Worm (Caenorhabditis elegans) whole organism, L4/young adult: ENCODE data around the gene srh-44.
A peak's percentile ranks its signal among the peaks of the same experiment; 100 is the strongest.

ENCODE experiments used
- W03F9.2 ChIP-seq: fragments of 150-350 bp; optimal IDR thresholded peaks from 2 replicates; lab custom pipeline; 2014; ENCODE audit warnings: missing biosample characterization, missing genetic modification characterization
- dao-5 ChIP-seq: sonication (generic microtip); optimal IDR thresholded peaks from 2 replicates; lab custom pipeline; 2016; ENCODE audit warnings: missing genotype, missing genetic modification characterization, moderate library complexity, missing compliant biosample characterization
- him-1 ChIP-seq: sonication (generic microtip); optimal IDR thresholded peaks from 2 replicates; lab custom pipeline; 2016; ENCODE audit warnings: missing genotype, missing genetic modification reagents, missing genetic modification characterization, missing compliant biosample characterization

Gene srh-44

DNA sequence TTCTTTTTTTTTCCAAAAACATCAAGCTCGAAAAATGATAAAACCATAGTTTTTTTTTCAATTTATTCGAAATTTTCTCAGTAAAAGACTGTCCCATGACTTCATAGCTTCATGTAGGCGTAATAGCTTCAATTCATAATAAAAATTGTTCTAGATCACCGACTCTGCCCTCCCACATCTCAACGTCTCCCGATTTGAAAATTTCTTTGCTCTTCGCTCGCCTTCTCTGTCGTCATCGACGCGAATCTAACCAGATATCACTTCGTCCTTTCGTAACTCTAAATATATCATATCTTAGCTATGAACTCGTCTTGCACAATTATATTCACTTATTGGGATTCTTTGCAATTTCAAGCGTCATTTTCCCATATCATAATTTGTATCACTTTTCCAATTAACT is at the start of gene srh-44:
TSS of gene srh-44 (plus strand) at position 301 of the 400 bp plus-strand sequence.
- TF ChIP-seq him-1 (tag; lab: Kevin White, UChicago): no peak
- no peak for TF ChIP-seq W03F9.2 (tag; lab: Kevin White, UChicago)
- TF ChIP-seq dao-5: no peak

DNA sequence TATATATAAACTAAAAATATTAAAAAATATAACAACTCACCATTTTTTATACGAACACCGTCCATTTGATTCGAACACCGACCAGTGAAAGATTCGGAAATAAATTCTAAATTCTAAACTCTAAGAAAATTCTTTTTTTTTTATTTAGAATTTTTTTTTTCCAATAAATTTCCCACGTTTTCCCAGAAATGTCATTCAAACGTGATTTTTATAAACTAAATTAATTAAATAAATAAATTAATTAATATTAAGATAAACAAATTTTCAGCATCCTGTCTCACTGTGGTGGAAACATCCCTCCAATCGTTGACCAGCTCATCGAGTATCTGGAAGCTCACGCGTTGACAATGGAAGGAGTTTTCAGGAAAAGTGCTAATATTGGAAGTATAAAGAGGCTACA is 47.3 kb upstream of the srh-44 start, which contains the start of gene klp-17:
TSS of gene klp-17 (minus strand) at position 101 of the 400 bp plus-strand sequence.
- TF ChIP-seq him-1 (tag; lab: Kevin White, UChicago): no peak
- TF ChIP-seq W03F9.2 (tag; lab: Kevin White, UChicago): no peak

DNA sequence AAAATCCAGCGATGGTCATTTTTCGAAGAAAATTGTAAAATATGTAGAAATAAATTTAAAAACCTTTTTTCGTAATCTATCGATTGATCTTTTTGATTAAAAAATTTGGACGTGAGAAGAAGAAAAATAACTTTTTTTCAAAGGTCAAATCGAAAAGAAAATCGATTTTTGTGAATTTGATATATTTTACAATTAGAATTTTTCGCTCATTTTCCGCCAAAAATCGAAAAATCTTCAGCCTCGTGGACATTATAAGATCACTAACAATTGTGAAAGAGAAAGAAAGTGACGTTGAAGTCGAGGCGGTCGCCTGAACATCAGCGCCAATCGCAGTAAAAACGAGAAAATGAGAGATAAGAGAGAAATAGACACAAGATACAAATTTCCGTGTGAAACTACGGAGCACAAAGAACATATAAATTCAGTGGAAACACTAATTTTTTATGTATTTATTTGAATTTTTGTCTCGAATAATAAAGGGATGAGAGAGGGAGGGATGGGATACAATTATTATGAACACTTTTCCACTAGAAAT is 45.2 kb upstream of the srh-44 start, which contains the start of gene cisd-1:
TSS of gene cisd-1 (minus strand) at position 51 of the 535 bp plus-strand sequence.
- no peak for TF ChIP-seq W03F9.2 (tag; lab: Kevin White, UChicago)
- TF ChIP-seq him-1 (tag; lab: Kevin White, UChicago): no peak
- no peak for TF ChIP-seq dao-5

DNA sequence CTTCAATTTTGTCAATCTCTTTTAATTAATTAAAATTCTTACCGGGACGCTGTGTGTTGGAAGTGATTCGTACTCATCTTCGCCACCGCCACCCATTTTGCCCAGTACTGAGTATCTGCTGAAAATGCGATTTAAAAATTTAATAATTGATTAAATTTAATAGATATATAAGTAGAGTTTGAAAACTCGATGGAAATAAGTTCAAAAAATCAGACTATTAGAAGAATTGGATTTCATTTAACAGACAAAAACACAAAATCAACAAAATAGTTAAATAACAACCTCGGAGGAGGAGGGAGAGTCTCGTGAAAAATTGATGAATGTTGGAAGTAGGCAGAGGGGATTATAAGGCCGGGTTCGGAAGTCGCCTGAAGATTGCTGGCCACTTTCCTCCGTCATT is 43.0 kb upstream of the srh-44 start, which contains the start of gene mfn-1:
TSS of gene mfn-1 (minus strand) at position 101 of the 400 bp plus-strand sequence.
- TF ChIP-seq W03F9.2 (tag; lab: Kevin White, UChicago): no peak

DNA sequence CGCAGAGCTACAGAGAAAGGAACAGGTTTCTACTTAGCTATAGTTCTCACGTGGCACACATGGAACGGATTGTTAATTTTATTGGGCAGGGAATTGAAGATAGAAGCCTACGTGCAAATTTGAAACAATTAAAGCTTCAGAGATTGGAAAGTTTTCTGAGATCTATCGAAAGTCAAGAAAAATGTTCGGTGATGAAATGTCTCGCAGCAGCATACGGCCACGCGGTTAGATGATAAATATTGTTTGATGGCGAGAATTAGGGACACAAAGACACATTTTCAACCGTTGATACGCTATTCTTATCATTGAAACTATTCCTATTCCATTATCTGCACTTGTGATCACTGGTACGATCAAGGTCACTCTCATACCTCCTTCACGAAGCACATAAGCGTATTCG is 42.3 kb upstream of the srh-44 start:
- TF ChIP-seq him-1 (tag; lab: Kevin White, UChicago): no peak
- TF ChIP-seq dao-5: no peak
- no peak for TF ChIP-seq W03F9.2 (tag; lab: Kevin White, UChicago)

DNA sequence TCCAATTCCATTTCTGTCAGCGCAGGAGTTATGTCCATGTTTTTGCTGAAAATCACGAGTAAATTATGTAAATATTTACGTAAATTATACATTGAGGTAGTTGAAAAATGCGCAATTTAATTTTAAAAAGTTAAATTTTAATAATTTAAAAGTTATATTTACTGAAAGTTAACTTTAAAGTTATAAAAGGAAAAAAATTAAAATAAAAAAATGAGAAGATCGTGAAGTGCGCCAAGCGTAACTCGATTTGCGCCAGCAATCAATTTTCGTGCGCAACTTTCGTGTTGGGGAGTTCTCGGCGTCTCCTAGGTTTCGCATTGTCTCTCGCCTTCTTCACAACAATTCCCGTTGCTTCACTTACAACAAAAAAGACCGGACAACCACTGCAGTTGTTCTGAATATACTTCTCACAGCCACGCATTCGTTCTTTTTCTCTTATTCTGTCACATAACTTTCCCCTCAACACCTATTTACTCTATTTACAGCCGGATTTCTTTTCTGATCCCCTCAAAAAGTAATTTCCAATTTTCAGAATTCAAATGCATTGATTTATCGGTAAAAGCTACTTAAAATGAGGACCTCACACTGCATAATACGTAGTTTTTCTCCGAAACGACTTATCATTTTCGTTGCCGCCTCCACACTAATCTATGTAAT is 41.2 kb upstream of the srh-44 start, which contains the start of the genes metl-1 and W02B12.11:
TSS of gene metl-1 (minus strand) at position 51 of the 657 bp plus-strand sequence.
TSS of gene W02B12.11 (plus strand) at position 337 of the 657 bp plus-strand sequence.
- peak; percentile 38 for TF ChIP-seq him-1 (tag; lab: Kevin White, UChicago)
- TF ChIP-seq dao-5: no peak
- TF ChIP-seq W03F9.2 (tag; lab: Kevin White, UChicago): peak; percentile 85

DNA sequence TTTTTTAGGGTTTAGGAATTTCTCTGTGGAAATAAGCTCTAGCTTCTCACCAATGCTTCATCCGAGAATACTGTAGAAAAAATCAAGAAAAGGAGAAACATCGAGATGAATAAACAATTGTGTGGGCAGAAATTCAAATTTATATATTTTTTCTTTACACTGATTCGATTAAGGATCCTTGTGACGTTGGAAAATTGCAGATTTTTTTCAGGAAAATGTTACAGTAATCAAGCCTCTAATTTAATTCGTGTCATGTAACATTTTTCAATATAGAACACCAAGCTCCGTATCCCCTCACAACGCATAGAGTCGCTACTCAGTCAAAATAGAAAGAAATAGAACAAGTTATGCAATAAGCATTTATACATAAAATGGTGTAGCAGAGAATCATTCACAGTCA is 38.5 kb upstream of the srh-44 start, which contains the start of gene W02B12.16:
TSS of gene W02B12.16 (minus strand) at position 101 of the 400 bp plus-strand sequence.
- no peak for TF ChIP-seq dao-5
- no peak for TF ChIP-seq him-1 (tag; lab: Kevin White, UChicago)
- no peak for TF ChIP-seq W03F9.2 (tag; lab: Kevin White, UChicago)

DNA sequence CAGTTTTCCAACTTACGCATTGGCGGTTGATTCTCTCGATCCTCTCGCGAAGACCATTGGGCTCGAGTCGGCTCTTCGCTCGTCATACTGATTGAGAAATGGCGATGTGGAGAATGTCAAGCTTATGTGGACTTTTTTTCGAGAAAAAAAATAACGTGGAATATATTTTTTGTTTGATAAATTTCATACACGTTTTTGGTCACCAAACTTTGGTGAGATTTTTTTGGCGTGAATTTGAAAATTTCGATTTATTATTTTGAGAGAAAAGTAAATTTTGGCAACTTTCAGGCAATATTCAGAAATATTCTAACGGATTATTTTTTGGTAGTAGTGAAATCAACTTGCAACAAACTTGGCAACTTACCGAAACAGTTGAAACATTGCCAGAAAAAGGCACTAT is 35.8 kb upstream of the srh-44 start, which contains the start of gene W02B12.12:
TSS of gene W02B12.12 (minus strand) at position 101 of the 400 bp plus-strand sequence.
- TF ChIP-seq him-1 (tag; lab: Kevin White, UChicago) (no peak), W03F9.2 (tag; lab: Kevin White, UChicago) (no peak), dao-5 (no peak)

DNA sequence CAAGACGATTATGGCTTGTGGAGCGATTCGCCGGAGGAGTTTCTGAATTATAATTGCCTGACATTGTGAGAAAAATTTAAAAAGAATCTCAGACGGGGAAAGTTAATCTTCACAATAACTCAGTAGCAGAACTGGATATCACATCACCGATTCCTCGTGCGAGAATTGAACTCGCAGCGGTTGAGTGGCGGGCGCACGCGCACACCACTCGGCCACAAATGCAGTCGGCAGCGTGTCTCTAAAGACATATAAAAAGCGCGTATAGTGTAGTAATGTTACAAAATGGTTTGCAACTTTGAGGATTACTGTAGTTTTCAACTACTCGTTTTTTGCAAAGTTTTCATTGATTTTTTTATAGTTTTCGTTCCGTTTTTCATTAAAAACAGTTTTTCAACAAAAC is 30.3 kb upstream of the srh-44 start:
- TF ChIP-seq W03F9.2 (tag; lab: Kevin White, UChicago) (peak; percentile 84), him-1 (tag; lab: Kevin White, UChicago) (peak; percentile 60), dao-5 (peak; percentile 85)

DNA sequence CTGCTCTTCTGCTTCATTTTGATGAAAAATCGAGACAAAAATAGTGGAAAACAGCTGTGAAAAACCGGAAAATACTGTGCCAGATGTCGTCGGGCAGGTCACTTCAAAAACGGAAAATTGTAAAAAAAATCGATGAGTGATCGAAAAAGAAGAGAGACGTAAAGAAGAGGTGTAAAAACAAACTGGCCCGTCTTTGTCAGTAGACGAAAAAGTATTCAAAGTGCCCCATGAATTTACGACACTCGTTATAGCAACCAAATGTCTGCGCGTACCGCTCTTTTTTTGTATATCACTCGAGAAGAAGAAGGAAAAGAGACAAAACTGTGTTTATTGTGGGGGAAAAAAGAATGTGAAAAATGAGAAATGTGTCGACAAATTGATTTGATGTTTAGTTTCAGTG is 29.7 kb upstream of the srh-44 start, which contains the start of gene twk-5:
TSS of gene twk-5 (minus strand) at position 101 of the 400 bp plus-strand sequence.
- TF ChIP-seq W03F9.2 (tag; lab: Kevin White, UChicago) (no peak), dao-5 (no peak), him-1 (tag; lab: Kevin White, UChicago) (no peak)

DNA sequence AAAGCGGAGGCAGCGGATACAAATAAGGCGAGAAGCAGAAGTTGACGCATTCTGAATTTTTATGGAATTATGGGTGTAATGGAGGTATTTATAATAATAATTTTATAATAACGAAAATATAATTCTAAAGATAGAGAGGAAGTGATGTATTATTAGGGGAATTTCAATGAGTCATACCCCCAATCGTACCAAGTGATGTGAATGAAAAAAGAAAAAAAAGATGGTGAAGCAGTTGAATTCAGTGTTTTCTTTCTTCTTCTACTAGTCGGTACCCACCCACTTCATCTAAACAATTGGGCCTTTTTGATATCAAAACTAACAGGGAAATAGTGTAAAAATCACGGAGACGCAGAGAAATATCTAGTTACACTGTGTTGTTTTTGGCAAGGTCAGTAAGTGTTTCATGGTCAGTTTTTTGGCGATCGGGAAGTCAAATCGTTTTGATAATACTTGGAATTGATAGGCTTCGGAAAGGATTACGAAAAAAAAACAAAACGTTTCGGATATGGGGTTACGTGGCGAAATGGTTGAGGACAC is 28.1 kb upstream of the srh-44 start, which contains the start of gene ttr-18:
TSS of gene ttr-18 (minus strand) at position 51 of the 537 bp plus-strand sequence.
- TF ChIP-seq him-1 (tag; lab: Kevin White, UChicago) (no peak), dao-5 (no peak), W03F9.2 (tag; lab: Kevin White, UChicago) (no peak)

DNA sequence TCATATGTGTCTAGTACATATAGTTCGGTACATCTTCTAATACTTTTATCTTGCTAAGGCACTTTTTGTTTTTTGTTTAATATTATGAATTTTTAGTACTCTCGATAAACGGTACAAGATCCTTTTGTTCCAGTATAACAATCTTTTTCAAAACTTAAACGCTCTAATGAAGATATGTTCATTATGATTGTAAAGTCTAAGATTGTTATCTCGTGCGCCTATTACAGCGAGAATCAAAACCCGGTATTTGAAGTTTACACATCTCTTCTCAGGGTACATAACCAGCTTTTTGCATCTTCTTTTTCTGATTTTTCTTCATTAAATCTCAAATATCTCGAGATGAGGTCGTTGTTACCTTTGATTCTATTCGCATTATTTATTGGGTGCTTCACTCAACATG is 26.9 kb upstream of the srh-44 start, which contains the start of gene B0334.13:
TSS of gene B0334.13 (plus strand) at position 301 of the 400 bp plus-strand sequence.
- TF ChIP-seq dao-5: no peak
- TF ChIP-seq W03F9.2 (tag; lab: Kevin White, UChicago): no peak
- TF ChIP-seq him-1 (tag; lab: Kevin White, UChicago): no peak

DNA sequence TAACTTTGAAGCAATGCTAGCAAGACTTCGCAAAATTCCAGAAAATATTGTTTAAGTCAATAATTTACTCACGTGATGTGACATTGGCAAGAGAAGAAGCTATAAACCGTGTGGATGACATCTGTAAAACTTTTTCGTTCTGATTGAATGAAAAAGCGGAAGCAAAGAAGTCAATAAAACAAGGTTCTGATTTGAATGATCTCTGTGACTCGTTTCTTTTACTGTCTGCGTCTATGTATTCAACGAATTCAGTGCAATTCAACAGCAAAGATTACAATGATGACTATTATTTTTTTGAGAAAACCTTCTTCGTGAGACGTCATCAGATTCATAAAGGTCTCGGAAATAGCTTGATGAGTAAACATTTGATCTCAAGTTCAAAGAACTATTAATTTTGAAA is 22.0 kb upstream of the srh-44 start, which contains the start of gene hacl-1:
TSS of gene hacl-1 (minus strand) at position 121 of the 400 bp plus-strand sequence.
- TF ChIP-seq W03F9.2 (tag; lab: Kevin White, UChicago) (no peak), him-1 (tag; lab: Kevin White, UChicago) (no peak), dao-5 (no peak)

DNA sequence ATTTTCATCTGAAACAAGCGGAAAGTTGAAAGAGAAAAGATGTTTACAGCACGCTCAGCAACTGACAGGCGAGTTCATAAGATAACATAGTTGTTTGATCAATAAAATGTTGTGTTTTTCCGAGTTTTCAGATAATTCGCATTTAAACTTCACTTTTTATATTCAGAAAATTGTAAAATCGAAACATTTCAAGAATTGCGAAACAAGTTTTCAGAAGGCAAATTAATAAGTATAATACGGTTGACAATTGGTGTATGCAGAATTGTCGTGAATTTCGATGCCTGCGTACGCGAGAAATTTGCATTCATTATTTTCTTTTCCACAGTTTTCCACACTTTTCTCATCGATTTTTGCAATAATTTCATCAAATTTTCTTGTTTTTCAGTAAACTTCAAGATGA is 19.6 kb upstream of the srh-44 start, which contains the start of the genes ooc-3 and B0334.4:
TSS of gene ooc-3 (minus strand) at position 15 of the 400 bp plus-strand sequence.
TSS of gene B0334.4 (plus strand) at position 386 of the 400 bp plus-strand sequence.
- TF ChIP-seq W03F9.2 (tag; lab: Kevin White, UChicago) (no peak), him-1 (tag; lab: Kevin White, UChicago) (no peak), dao-5 (no peak)
